Worm (Caenorhabditis elegans) whole organism, L4 larva: ENCODE results near the gene F09G8.5.

Experiments
- T20F7.1 ChIP-seq: fragments of 200-800 bp; sonication (Bioruptor generic); optimal IDR thresholded peaks from 2 replicates; lab custom pipeline; 2018; ENCODE audit warnings: mild to moderate bottlenecking, missing genetic modification characterization, missing compliant biosample characterization
- ama-1 ChIP-seq: fragments of 150-350 bp; optimal IDR thresholded peaks from 2 replicates; lab custom pipeline; 2014; ENCODE audit warnings: inconsistent platforms, mixed read lengths
- hlh-30 ChIP-seq: sonication (generic microtip); optimal IDR thresholded peaks from 2 replicates; lab custom pipeline; 2017; ENCODE audit warnings: antibody characterized with exemption, mild to moderate bottlenecking, missing genetic modification characterization, missing compliant biosample characterization; ENCODE audit not compliant: insufficient read depth
- lir-3 ChIP-seq: sonication (generic microtip); optimal IDR thresholded peaks from 2 replicates; lab custom pipeline; 2016; ENCODE audit warnings: mild to moderate bottlenecking, missing genetic modification characterization, missing compliant biosample characterization
- mdl-1 ChIP-seq, 2 experiments: fragments of 150-350 bp in 1 of 2; sonication (generic microtip) in 1 of 2; optimal IDR thresholded peaks; 2 replicates each; lab custom pipeline; 2014 to 2017; ENCODE audit warnings: missing biosample characterization in 2 of 2, missing genetic modification characterization in 2 of 2
- nhr-237 ChIP-seq: sonication (generic microtip); optimal IDR thresholded peaks from 2 replicates; lab custom pipeline; 2017; ENCODE audit warnings: missing biosample characterization, missing genetic modification characterization
- nhr-76 ChIP-seq: fragments of 150-350 bp; optimal IDR thresholded peaks from 2 replicates; lab custom pipeline; 2014; ENCODE audit warnings: missing biosample characterization, missing genetic modification characterization
- pqm-1 ChIP-seq: sonication (generic microtip); optimal IDR thresholded peaks from 2 replicates; lab custom pipeline; 2017; ENCODE audit warnings: missing biosample characterization, missing genetic modification characterization
- unc-130 ChIP-seq: sonication (generic microtip); optimal IDR thresholded peaks from 2 replicates; lab custom pipeline; 2016; ENCODE audit warnings: missing genetic modification reagents, missing genetic modification characterization, missing compliant biosample characterization
- unc-39 ChIP-seq: sonication (generic microtip); optimal IDR thresholded peaks from 2 replicates; lab custom pipeline; 2017; ENCODE audit warnings: missing biosample characterization, missing genetic modification characterization

DNA sequence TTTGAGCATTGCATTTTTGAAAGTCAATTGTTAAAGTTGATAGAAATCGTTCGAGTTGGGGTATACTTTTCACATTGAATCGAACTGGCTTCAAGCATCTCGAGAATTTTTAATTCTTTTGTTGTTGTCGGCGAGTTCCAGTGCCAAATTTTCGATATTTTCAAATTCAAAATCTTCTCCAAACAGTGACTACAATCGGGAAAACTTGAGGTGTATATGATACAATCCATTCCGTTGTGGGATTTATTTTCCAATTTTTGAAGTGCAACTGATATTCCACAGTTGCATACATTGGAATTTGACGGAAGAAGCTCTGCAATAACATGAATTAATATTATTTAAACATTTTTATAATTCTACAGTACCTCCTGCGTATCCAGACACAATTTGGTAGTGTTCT, 51.0 kb downstream of the F09G8.5 start:
- TF ChIP-seq nhr-76 (tag; lab: Kevin White, UChicago) (no peak), unc-130 (GFP tag; lab: Kevin White, UChicago) (no peak), nhr-237 (no peak), hlh-30 (tag; lab: Kevin White, UChicago) (no peak), pqm-1 (tag; lab: Kevin White, UChicago) (no peak), mdl-1 (tag; optimal IDR thresholded peaks at IDR 0.05; lab: Kevin White, UChicago) (no peak), T20F7.1 (GFP tag; lab: Kevin White, UChicago) (no peak), lir-3 (tag; lab: Kevin White, UChicago) (no peak), unc-39 (no peak), ama-1 (lab: Kevin White, UChicago) (no peak)
